Fruit fly (Drosophila melanogaster) whole organism, embryonic: Measurements from ENCODE around the gene CG42340.

Experiments
- CG11695 ChIP-seq: fragments of 200-800 bp; sonication (Bioruptor generic); IDR thresholded peaks from 3 replicates; pipeline ENCODE4 v1.3.6; 2022; ENCODE audit warnings: missing biosample characterization, missing genetic modification characterization
- CG43689 ChIP-seq: fragments of 200-800 bp; sonication (Bioruptor generic); IDR thresholded peaks from 2 replicates; pipeline ENCODE4 v1.3.6; 2022; ENCODE audit warnings: missing biosample characterization, missing genetic modification characterization
- CG4707 ChIP-seq: fragments of 200-800 bp; sonication (Bioruptor generic); optimal IDR thresholded peaks from 2 replicates; lab custom pipeline; 2018; ENCODE audit warnings: missing biosample characterization, mild to moderate bottlenecking, missing genetic modification characterization, moderate library complexity
- CG7987 ChIP-seq: fragments of 200-800 bp; sonication (Bioruptor generic); optimal IDR thresholded peaks from 2 replicates; lab custom pipeline; 2018; ENCODE audit warnings: missing biosample characterization, mild to moderate bottlenecking, missing genetic modification characterization, moderate library complexity
- Trl ChIP-seq, 3 experiments: fragments of >200 bp in 2 of 3; fragments of 200-800 bp in 1 of 3; sonication (Bioruptor generic) in 1 of 3; optimal IDR thresholded peaks; 2 replicates in 1 of 3; 3 replicates in 2 of 3; lab custom pipeline; 2016 to 2017; ENCODE audit warnings: missing biosample characterization in 1 of 3, missing genetic modification characterization in 1 of 3
- chn ChIP-seq: fragments of 200-800 bp; sonication (Bioruptor generic); optimal IDR thresholded peaks from 2 replicates; lab custom pipeline; 2016; ENCODE audit warnings: missing biosample characterization, missing genetic modification characterization
- lov ChIP-seq, 2 experiments: fragments of 200-800 bp in 1 of 2; fragments of >200 bp in 1 of 2; sonication (Bioruptor generic) in 1 of 2; IDR thresholded peaks in 1 of 2; optimal IDR thresholded peaks in 1 of 2; 2 replicates in 1 of 2; 3 replicates in 1 of 2; pipeline versions ENCODE4 v1.3.6 to Lab custom; 2017 to 2022; ENCODE audit warnings: missing biosample characterization in 1 of 2, missing genetic modification characterization in 1 of 2
- tgo ChIP-seq: fragments of 200-800 bp; sonication (Bioruptor generic); IDR thresholded peaks from 3 replicates; pipeline ENCODE4 v1.3.6; 2022; ENCODE audit warnings: missing biosample characterization, missing genetic modification characterization
- zf30C ChIP-seq: fragments of 200-800 bp; sonication (Bioruptor generic); optimal IDR thresholded peaks from 3 replicates; lab custom pipeline; 2018; ENCODE audit warnings: missing biosample characterization, mild to moderate bottlenecking, missing genetic modification characterization

The CG42340 gene

dm6 chrX:6375636-6376035, 148.5 kb downstream of the CG42340 start (continued):
- TF ChIP-seq CG43689 (0 out of 2 replicates have a peak, but pooled peaks have one; percentile 14), CG11695 (GFP tag; lab: Robert Waterston, UW) (0 out of 3 replicates have a peak, but pooled peaks have one; percentile 22), chn (GFP tag; lab: Kevin White, UChicago) (peak; percentile 39), Trl (optimal IDR thresholded peaks at IDR 0.05; lab: Kevin White, UChicago) (no peak), Trl (GFP tag; optimal IDR thresholded peaks at IDR 0.05; lab: Kevin White, UChicago) (peak; percentile 29), zf30C (GFP tag; lab: Kevin White, UChicago) (peak; percentile 13), tgo (peak; percentile 27; the same call in 1 of the 3 replicates), CG7987 (GFP tag; lab: Kevin White, UChicago) (no peak), lov (optimal IDR thresholded peaks at IDR 0.05; lab: Kevin White, UChicago) (no peak), lov (GFP tag; IDR thresholded peaks at IDR 0.05; lab: Robert Waterston, UW) (no peak), CG4707 (GFP tag; lab: Kevin White, UChicago) (no peak)
